Worm (Caenorhabditis elegans) whole organism, L4 larva: ENCODE measurements around the gene F11A5.15.

Experiments used
- arid-1 ChIP-seq: fragments of 200-800 bp; sonication (Bioruptor generic); conservative IDR thresholded peaks from 2 replicates; pipeline ENCODE4 v1.3.6; 2022; ENCODE audit warnings: missing genetic modification reagents, missing genetic modification characterization, missing compliant biosample characterization
- dpl-1 ChIP-seq: fragments of 150-350 bp; optimal IDR thresholded peaks from 2 replicates; lab custom pipeline; 2014; ENCODE audit warnings: missing biosample characterization, missing genetic modification reagents, missing genetic modification characterization
- fos-1 ChIP-seq: fragments of 150-350 bp; optimal IDR thresholded peaks from 2 replicates; lab custom pipeline; 2014; ENCODE audit warnings: missing biosample characterization, missing genetic modification characterization
- mes-2 ChIP-seq: sonication (generic microtip); optimal IDR thresholded peaks from 2 replicates; lab custom pipeline; 2016; ENCODE audit warnings: missing genotype, mild to moderate bottlenecking, missing genetic modification characterization, missing compliant biosample characterization; ENCODE audit not compliant: poor library complexity, severe bottlenecking
- nhr-237 ChIP-seq: sonication (generic microtip); optimal IDR thresholded peaks from 2 replicates; lab custom pipeline; 2017; ENCODE audit warnings: missing biosample characterization, missing genetic modification characterization

DNA sequence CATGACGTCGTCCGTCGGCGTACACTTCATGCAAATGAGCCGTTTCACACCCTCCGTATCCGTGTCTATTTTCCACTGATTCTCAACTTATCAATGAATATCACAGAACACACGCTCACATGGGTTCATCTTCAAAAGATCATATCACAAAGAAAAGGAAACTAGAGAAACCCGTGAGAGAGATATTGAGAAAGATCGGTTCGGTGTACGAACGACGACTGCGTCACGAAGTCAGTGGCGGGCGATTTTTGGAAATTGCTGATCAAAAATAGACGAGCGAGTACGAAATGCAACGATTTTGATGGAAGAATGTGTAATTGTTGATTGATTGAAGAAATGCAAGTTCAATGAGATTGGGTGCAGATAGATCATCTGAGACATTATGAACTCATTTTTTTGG lies 5.1 kb downstream of the F11A5.15 start:
- TF ChIP-seq mes-2 (tag; lab: Kevin White, UChicago) (no peak), arid-1 (no peak), dpl-1 (GFP tag; lab: Kevin White, UChicago) (no peak), fos-1 (tag; lab: Kevin White, UChicago) (no peak), nhr-237 (tag; lab: Kevin White, UChicago) (no peak)
